Fruit fly (Drosophila melanogaster) S2 (cell line): ENCODE measurements around the gene CG17154.
A peak's percentile ranks its signal among the peaks of the same experiment; 100 is the strongest.

Experiments used
- CG8478 ChIP-seq: fragments of >200 bp; optimal IDR thresholded peaks from 2 replicates; lab custom pipeline; 2018
- CTCF ChIP-seq, 2 experiments: fragments of >200 bp; optimal IDR thresholded peaks; 2 replicates each; lab custom pipeline; 2018

CG17154 gene

dm6 chr3L:12088326-12088725 lies at the start of gene CG17154:
Gene CG17154 (plus strand): TSS chr3L:12088626.
- TF ChIP-seq CG8478 (lab: Kevin White, UChicago) (no peak), CTCF (optimal IDR thresholded peaks at IDR 0.05; lab: Kevin White, UChicago) (no peak)

DNA sequence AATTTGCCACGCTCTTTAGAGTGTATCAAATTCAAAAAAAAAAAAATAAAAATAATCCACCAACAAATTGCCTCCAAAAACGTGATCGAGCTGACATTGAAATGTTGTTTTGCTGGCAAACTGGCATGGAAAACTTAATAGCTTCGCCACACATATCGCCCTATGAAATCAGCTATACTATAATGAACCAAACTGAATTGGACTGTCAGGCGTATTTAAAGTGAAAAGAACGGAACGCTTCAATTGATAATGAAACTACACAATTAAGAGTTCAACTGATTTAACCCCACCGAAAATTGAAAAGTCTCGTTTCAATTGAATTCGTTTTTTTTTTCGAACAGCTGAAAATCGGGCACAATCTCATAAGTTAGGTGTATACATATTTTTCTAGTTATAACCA lies 49.3 kb upstream of the CG17154 start:
- TF ChIP-seq CG8478 (lab: Kevin White, UChicago): no peak
- TF ChIP-seq CTCF (optimal IDR thresholded peaks at IDR 0.05; lab: Kevin White, UChicago): no peak

- TF ChIP-seq CG8478 (lab: Kevin White, UChicago) (no peak), CTCF (optimal IDR thresholded peaks at IDR 0.05; lab: Kevin White, UChicago) (no peak)
Observed at dm6 chr3L:12040313-12040924, 48.0 kb upstream of the CG17154 start.

- TF ChIP-seq CTCF (optimal IDR thresholded peaks at IDR 0.05; lab: Kevin White, UChicago): no peak
- TF ChIP-seq CG8478 (lab: Kevin White, UChicago): no peak
Observed at dm6 chr3L:12042087-12042486, 46.3 kb upstream of the CG17154 start, which contains the start of gene CG6793. Gene CG6793 (plus strand): TSS chr3L:12042387.

DNA sequence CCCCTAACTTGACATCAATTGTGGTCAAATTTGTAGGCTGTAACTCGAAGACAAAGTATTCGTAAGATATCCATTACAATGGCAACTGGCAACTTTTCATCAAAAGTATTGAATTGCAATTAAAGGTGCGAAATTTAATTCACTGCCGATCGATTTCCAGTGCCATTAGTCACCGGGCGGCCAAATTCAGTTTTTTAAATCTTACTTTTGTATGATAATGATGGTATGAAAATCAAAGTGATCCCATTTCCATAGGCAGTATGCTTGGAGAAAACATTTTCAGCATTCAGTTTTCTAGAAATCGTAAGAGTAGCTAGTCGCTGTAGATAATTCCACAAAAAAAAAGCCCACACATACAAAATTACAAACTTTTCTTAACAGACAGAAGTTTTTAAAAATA lies 44.1 kb upstream of the CG17154 start, which contains the start of gene CG43638:
Gene CG43638, plus strand, starts transcription at position 301 of the 400 bp plus-strand sequence.
- TF ChIP-seq CG8478 (lab: Kevin White, UChicago): no peak

- no peak for TF ChIP-seq CTCF (optimal IDR thresholded peaks at IDR 0.05; lab: Kevin White, UChicago)
- TF ChIP-seq CG8478 (lab: Kevin White, UChicago): no peak
Observed at dm6 chr3L:12045443-12045842, 43.0 kb upstream of the CG17154 start.

dm6 chr3L:12049597-12050311 lies 38.7 kb upstream of the CG17154 start:
- peak; percentile 71 to 83 for TF ChIP-seq CTCF (optimal IDR thresholded peaks at IDR 0.05; lab: Kevin White, UChicago)
- no peak for TF ChIP-seq CG8478 (lab: Kevin White, UChicago)

- TF ChIP-seq CTCF (optimal IDR thresholded peaks at IDR 0.05; lab: Kevin White, UChicago) (no peak), CG8478 (lab: Kevin White, UChicago) (no peak)
Observed at dm6 chr3L:12050629-12051028, 37.8 kb upstream of the CG17154 start.

- TF ChIP-seq CG8478 (lab: Kevin White, UChicago): no peak
- no peak for TF ChIP-seq CTCF (optimal IDR thresholded peaks at IDR 0.05; lab: Kevin White, UChicago)
Observed at dm6 chr3L:12053695-12054094, 34.7 kb upstream of the CG17154 start.

DNA sequence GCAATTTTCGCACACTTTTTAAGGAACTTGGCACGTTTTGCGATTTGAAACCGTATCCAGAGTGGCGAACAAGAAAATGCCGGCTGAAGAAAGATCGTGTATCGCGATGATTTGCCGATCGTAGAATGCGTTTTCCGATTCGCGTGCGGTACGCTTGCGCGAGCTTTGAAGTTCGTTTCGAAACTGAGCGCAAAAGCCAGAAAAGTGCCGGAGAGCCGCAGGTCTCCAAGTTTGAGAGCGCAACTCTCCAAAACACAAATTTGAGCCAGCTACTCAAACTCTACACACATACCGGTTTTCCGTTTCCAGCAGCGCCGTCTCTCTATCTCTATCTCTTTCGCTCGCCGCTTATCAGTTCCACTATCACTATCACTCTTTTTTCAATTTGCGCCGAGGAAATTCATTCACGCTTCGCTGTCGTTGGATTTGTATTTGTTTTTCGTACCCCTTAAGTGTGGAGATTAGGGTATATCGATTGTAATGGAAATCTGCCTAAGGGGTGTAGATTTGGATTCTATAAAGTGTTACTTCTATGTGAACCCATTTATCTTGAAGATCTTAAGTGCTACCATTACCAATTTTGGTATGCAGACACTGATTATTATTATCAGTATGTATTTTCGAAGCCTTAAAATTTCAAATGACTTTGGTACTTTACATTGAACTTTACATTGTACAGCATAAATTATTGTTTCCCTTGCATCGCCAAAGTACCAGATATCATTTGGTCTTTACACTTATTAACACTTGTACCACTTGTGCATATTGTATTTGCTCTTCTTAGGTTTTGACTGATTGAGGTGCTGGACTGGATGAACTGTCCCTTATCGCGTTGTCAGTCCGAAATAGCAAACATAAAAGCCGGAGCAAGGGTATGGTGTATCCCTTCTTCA lies 31.9 kb upstream of the CG17154 start:
- TF ChIP-seq CTCF (optimal IDR thresholded peaks at IDR 0.05; lab: Kevin White, UChicago) (no peak), CG8478 (lab: Kevin White, UChicago) (no peak)

- TF ChIP-seq CTCF (optimal IDR thresholded peaks at IDR 0.05; lab: Kevin White, UChicago): no peak
- no peak for TF ChIP-seq CG8478 (lab: Kevin White, UChicago)
Observed at dm6 chr3L:12057585-12057984, 30.8 kb upstream of the CG17154 start.

dm6 chr3L:12058293-12058842 lies 30.1 kb upstream of the CG17154 start:
- TF ChIP-seq CG8478 (lab: Kevin White, UChicago): no peak
- no peak for TF ChIP-seq CTCF (optimal IDR thresholded peaks at IDR 0.05; lab: Kevin White, UChicago)

dm6 chr3L:12060101-12060500 lies 28.3 kb upstream of the CG17154 start:
- TF ChIP-seq CTCF (optimal IDR thresholded peaks at IDR 0.05; lab: Kevin White, UChicago) (no peak), CG8478 (lab: Kevin White, UChicago) (no peak)

DNA sequence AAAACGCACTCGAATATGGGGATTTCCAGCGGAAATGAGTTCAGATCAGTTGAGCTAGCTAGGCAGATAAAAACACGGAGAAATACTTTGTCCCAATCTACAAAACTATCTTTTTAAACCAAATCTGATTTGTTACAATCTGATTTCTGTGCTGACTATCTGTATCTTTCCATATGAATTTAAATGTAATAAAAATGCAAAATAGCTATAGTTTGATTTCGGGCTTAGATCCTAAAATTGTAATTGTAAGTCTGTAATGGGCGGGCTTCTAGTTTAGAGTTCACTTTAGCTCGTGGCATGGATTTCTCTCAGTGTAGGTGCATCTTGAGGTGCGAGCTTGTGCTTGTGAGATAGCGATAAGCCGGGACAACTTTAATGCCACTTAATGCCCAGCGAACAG lies 26.2 kb upstream of the CG17154 start:
- TF ChIP-seq CG8478 (lab: Kevin White, UChicago): no peak
- no peak for TF ChIP-seq CTCF (optimal IDR thresholded peaks at IDR 0.05; lab: Kevin White, UChicago)
